Fruit fly (Drosophila melanogaster): ENCODE data around the gene Idgf3.

dm6 chr2L:16458385-16458784 lies 7.7 kb downstream of the Idgf3 start:
- no peak for TF ChIP-seq Myc (optimal IDR thresholded peaks at IDR 0.05)
- TF ChIP-seq Sin3A (optimal IDR thresholded peaks at IDR 0.05): no peak
